Fruit fly (Drosophila melanogaster) whole organism, embryonic: ENCODE results near the gene CG13077.

Experiments used
- Aef1 ChIP-seq: fragments of 200-800 bp; sonication (Bioruptor generic); IDR thresholded peaks from 3 replicates; pipeline ENCODE4 v1.3.6; 2022; ENCODE audit warnings: missing biosample characterization, missing genetic modification characterization
- Atf6 ChIP-seq: fragments of 200-800 bp; sonication (Bioruptor generic); IDR thresholded peaks from 2 replicates; pipeline ENCODE4 v1.3.6; 2022; ENCODE audit warnings: missing biosample characterization, missing genetic modification characterization
- Awh ChIP-seq: fragments of 200-800 bp; sonication (Bioruptor generic); IDR thresholded peaks from 2 replicates; pipeline ENCODE4, ENCODE4 v1.3.6; 2022; ENCODE audit warnings: missing biosample characterization, missing genetic modification characterization
- BEAF-32 ChIP-seq: fragments of 200-800 bp; sonication (Bioruptor generic); optimal IDR thresholded peaks from 3 replicates; lab custom pipeline; 2017; ENCODE audit warnings: missing biosample characterization, missing genetic modification characterization, mild to moderate bottlenecking, moderate library complexity, missing genetic modification reagents
- Bgb ChIP-seq: fragments of 200-800 bp; sonication (Bioruptor generic); IDR thresholded peaks from 2 replicates; pipeline ENCODE4 v1.3.6; 2022; ENCODE audit warnings: missing biosample characterization, missing genetic modification characterization; ENCODE audit not compliant: partially characterized antibody
- BtbVII ChIP-seq: fragments of 200-800 bp; sonication (Bioruptor generic); optimal IDR thresholded peaks from 3 replicates; lab custom pipeline; 2017; ENCODE audit warnings: missing biosample characterization, mild to moderate bottlenecking, missing genetic modification characterization
- CG12659 ChIP-seq: fragments of 200-800 bp; sonication (Bioruptor generic); optimal IDR thresholded peaks from 3 replicates; lab custom pipeline; 2017; ENCODE audit warnings: mild to moderate bottlenecking, missing biosample characterization, missing genetic modification reagents, missing genetic modification characterization
- CG12769 ChIP-seq: fragments of 200-800 bp; sonication (Bioruptor generic); optimal IDR thresholded peaks from 2 replicates; lab custom pipeline; 2019; ENCODE audit warnings: missing biosample characterization, mild to moderate bottlenecking, missing genetic modification characterization, moderate library complexity
- CG12942 ChIP-seq: fragments of 200-800 bp; sonication (Bioruptor generic); optimal IDR thresholded peaks from 3 replicates; lab custom pipeline; 2016; ENCODE audit warnings: missing biosample characterization, missing genetic modification characterization
- CG13287 ChIP-seq: fragments of 200-800 bp; sonication (Bioruptor generic); IDR thresholded peaks from 2 replicates; pipeline ENCODE4 v1.3.6; 2022; ENCODE audit warnings: missing biosample characterization, missing genetic modification characterization; ENCODE audit not compliant: partially characterized antibody
- CG13624 ChIP-seq: fragments of 200-800 bp; sonication (Bioruptor generic); optimal IDR thresholded peaks from 2 replicates; lab custom pipeline; 2016; ENCODE audit warnings: missing biosample characterization, missing genetic modification characterization
- CG14965 ChIP-seq: fragments of 200-800 bp; sonication (Bioruptor generic); optimal IDR thresholded peaks from 2 replicates; lab custom pipeline; 2016; ENCODE audit warnings: missing biosample characterization, missing genetic modification characterization, borderline replicate concordance
- CG1602 ChIP-seq: fragments of 200-800 bp; sonication (Bioruptor generic); optimal IDR thresholded peaks from 3 replicates; lab custom pipeline; 2016; ENCODE audit warnings: missing biosample characterization, missing genetic modification characterization
- CG2120 ChIP-seq: fragments of 200-800 bp; sonication (Bioruptor generic); optimal IDR thresholded peaks from 3 replicates; lab custom pipeline; 2016; ENCODE audit warnings: missing biosample characterization, missing genetic modification characterization
- CG2199 ChIP-seq: fragments of 200-800 bp; sonication (Bioruptor generic); IDR thresholded peaks from 3 replicates; pipeline ENCODE4 v1.3.6; 2022; ENCODE audit warnings: missing biosample characterization, missing genetic modification characterization
- CG4404 ChIP-seq: fragments of 200-800 bp; sonication (Bioruptor generic); IDR thresholded peaks from 2 replicates; pipeline ENCODE4 v1.3.6; 2022; ENCODE audit warnings: missing biosample characterization, missing genetic modification characterization
- CG4854 ChIP-seq: fragments of 200-800 bp; sonication (Bioruptor generic); optimal IDR thresholded peaks from 2 replicates; lab custom pipeline; 2016; ENCODE audit warnings: missing biosample characterization, missing genetic modification characterization, inconsistent platforms
- CG7928 ChIP-seq: fragments of 200-800 bp; sonication (Bioruptor generic); optimal IDR thresholded peaks from 2 replicates; lab custom pipeline; 2017; ENCODE audit warnings: missing biosample characterization, mild to moderate bottlenecking, missing genetic modification characterization
- CoRest ChIP-seq: fragments of 200-800 bp; sonication (Bioruptor generic); optimal IDR thresholded peaks from 3 replicates; lab custom pipeline; 2018; ENCODE audit warnings: missing biosample characterization, mild to moderate bottlenecking, missing genetic modification characterization, moderate library complexity
- Deaf1 ChIP-seq: fragments of 200-800 bp; optimal IDR thresholded peaks from 3 replicates; lab custom pipeline; 2019; ENCODE audit warnings: missing biosample characterization, mild to moderate bottlenecking, missing genetic modification characterization, moderate library complexity
- Dll ChIP-seq: fragments of 200-800 bp; sonication (Bioruptor generic); IDR thresholded peaks from 4 replicates; pipeline ENCODE4 v1.3.6; 2022; ENCODE audit warnings: missing biosample characterization, missing genetic modification characterization; ENCODE audit not compliant: partially characterized antibody
- E2f1 ChIP-seq: fragments of 200-800 bp; sonication (Bioruptor generic); IDR thresholded peaks from 2 replicates; pipeline ENCODE4 v1.3.6; 2022; ENCODE audit warnings: missing biosample characterization, missing genetic modification characterization
- Ets65A ChIP-seq: fragments of 200-800 bp; sonication (Bioruptor generic); peaks from one replicate; lab custom pipeline; 2016; ENCODE audit warnings: missing biosample characterization, missing genetic modification characterization
- Fer1 ChIP-seq: fragments of 200-800 bp; sonication (Bioruptor generic); optimal IDR thresholded peaks from 2 replicates; lab custom pipeline; 2017; ENCODE audit warnings: missing biosample characterization, mild to moderate bottlenecking, missing genetic modification characterization
- Fer2 ChIP-seq: fragments of 200-800 bp; sonication (Bioruptor generic); optimal IDR thresholded peaks from 2 replicates; lab custom pipeline; 2018; ENCODE audit warnings: missing biosample characterization, mild to moderate bottlenecking, missing genetic modification characterization, moderate library complexity
- H15 ChIP-seq: fragments of 200-800 bp; sonication (Bioruptor generic); IDR thresholded peaks from 3 replicates; pipeline ENCODE4 v1.3.6; 2022; ENCODE audit warnings: missing biosample characterization, missing genetic modification characterization
- HHEX ChIP-seq: fragments of 200-800 bp; sonication (Bioruptor generic); optimal IDR thresholded peaks from 3 replicates; lab custom pipeline; 2017; ENCODE audit warnings: missing biosample characterization, mild to moderate bottlenecking, missing genetic modification characterization, missing genetic modification reagents
- HLHmδ ChIP-seq: fragments of 200-800 bp; sonication (Bioruptor generic); optimal IDR thresholded peaks from 2 replicates; lab custom pipeline; 2018; ENCODE audit warnings: missing biosample characterization, mild to moderate bottlenecking, missing genetic modification characterization, moderate library complexity
- MBD-R2 ChIP-seq: fragments of 200-800 bp; sonication (Bioruptor generic); IDR thresholded peaks from 2 replicates; pipeline ENCODE4 v1.3.6; 2022; ENCODE audit warnings: missing biosample characterization, missing genetic modification characterization
- Scr ChIP-seq: fragments of 200-800 bp; sonication (Bioruptor generic); IDR thresholded peaks from 2 replicates; pipeline ENCODE4 v1.3.6; 2022; ENCODE audit warnings: missing biosample characterization, missing genetic modification characterization; ENCODE audit not compliant: partially characterized antibody
- Sin3A ChIP-seq: fragments of >200 bp; optimal IDR thresholded peaks from 2 replicates; lab custom pipeline; 2018
- Sox100B ChIP-seq: fragments of 200-800 bp; sonication (Bioruptor generic); optimal IDR thresholded peaks from 3 replicates; lab custom pipeline; 2018; ENCODE audit warnings: missing biosample characterization, mild to moderate bottlenecking, missing genetic modification characterization
- Sry-δ ChIP-seq: fragments of 200-800 bp; sonication (Bioruptor generic); optimal IDR thresholded peaks from 2 replicates; lab custom pipeline; 2016; ENCODE audit warnings: missing biosample characterization, missing genetic modification characterization
- Tbp ChIP-seq: fragments of >200 bp; optimal IDR thresholded peaks from 2 replicates; lab custom pipeline; 2018; ENCODE audit warnings: missing biosample characterization, missing genetic modification characterization
- amos ChIP-seq: fragments of 200-800 bp; sonication (Bioruptor generic); IDR thresholded peaks from 2 replicates; pipeline ENCODE4 v1.3.6; 2022; ENCODE audit warnings: missing biosample characterization, missing genetic modification characterization; ENCODE audit not compliant: partially characterized antibody
- cad ChIP-seq: fragments of >200 bp; optimal IDR thresholded peaks from 2 replicates; lab custom pipeline; 2017; ENCODE audit warnings: missing biosample characterization, missing genetic modification characterization
- cas ChIP-seq: fragments of 200-800 bp; sonication (Bioruptor generic); IDR thresholded peaks from 2 replicates; pipeline ENCODE4 v1.3.6; 2022; ENCODE audit warnings: missing biosample characterization, missing genetic modification characterization
- cg ChIP-seq: fragments of 200-800 bp; sonication (Bioruptor generic); optimal IDR thresholded peaks from 3 replicates; lab custom pipeline; 2019; ENCODE audit warnings: missing biosample characterization, mild to moderate bottlenecking, missing genetic modification characterization, moderate library complexity
- danr ChIP-seq: fragments of 200-800 bp; sonication (Bioruptor generic); IDR thresholded peaks from 2 replicates; pipeline ENCODE4 v1.3.6; 2022; ENCODE audit warnings: missing biosample characterization, missing genetic modification characterization
- ems ChIP-seq: fragments of 200-800 bp; sonication (Bioruptor generic); optimal IDR thresholded peaks from 3 replicates; lab custom pipeline; 2016; ENCODE audit warnings: missing biosample characterization, missing genetic modification characterization
- fru ChIP-seq: fragments of >200 bp; optimal IDR thresholded peaks from 2 replicates; lab custom pipeline; 2017
- kah ChIP-seq: fragments of 200-800 bp; sonication (Bioruptor generic); optimal IDR thresholded peaks from 2 replicates; lab custom pipeline; 2018; ENCODE audit warnings: missing biosample characterization, mild to moderate bottlenecking, missing genetic modification characterization
- kni ChIP-seq: fragments of 200-800 bp; sonication (Bioruptor generic); optimal IDR thresholded peaks from 3 replicates; lab custom pipeline; 2017; ENCODE audit warnings: mild to moderate bottlenecking, missing biosample characterization, missing genetic modification reagents, missing genetic modification characterization
- lbe ChIP-seq: fragments of 200-800 bp; sonication (Bioruptor generic); optimal IDR thresholded peaks from 2 replicates; lab custom pipeline; 2016; ENCODE audit warnings: missing biosample characterization, mild to moderate bottlenecking, missing genetic modification characterization
- onecut ChIP-seq: fragments of 200-800 bp; sonication (Bioruptor generic); IDR thresholded peaks from 2 replicates; pipeline ENCODE4 v1.3.6; 2022; ENCODE audit warnings: missing biosample characterization, missing genetic modification characterization
- pb ChIP-seq: fragments of 200-800 bp; sonication (Bioruptor generic); optimal IDR thresholded peaks from 3 replicates; lab custom pipeline; 2016; ENCODE audit warnings: missing biosample characterization, missing genetic modification characterization
- psq ChIP-seq: fragments of 200-800 bp; sonication (Bioruptor generic); optimal IDR thresholded peaks from 2 replicates; lab custom pipeline; 2017; ENCODE audit warnings: missing biosample characterization, missing genetic modification characterization
- sna ChIP-seq: fragments of 200-800 bp; sonication (Bioruptor generic); IDR thresholded peaks from 2 replicates; pipeline ENCODE4 v1.3.6; 2022; ENCODE audit warnings: missing biosample characterization, missing genetic modification characterization; ENCODE audit not compliant: partially characterized antibody

Gene CG13077

dm6 chr2L:19586436-19587333, 21.0 kb downstream of the CG13077 start, which contains the start of gene Lar (continued):
- TF ChIP-seq CG12769 (peak; percentile 40), cad (GFP tag; lab: Kevin White, UChicago) (no peak), pb (GFP tag; lab: Kevin White, UChicago) (peak; percentile 23), CG4854 (peak; percentile 39), psq (GFP tag; lab: Kevin White, UChicago) (no peak), danr (GFP tag; lab: Robert Waterston, UW) (no peak), Sry-δ (peak; percentile 40), Deaf1 (tag; lab: Kevin White, UChicago) (peak; percentile 45), kni (GFP tag; lab: Kevin White, UChicago) (peak; percentile 41), CoRest (tag; lab: Kevin White, UChicago) (peak; percentile 57), onecut (GFP tag; lab: Robert Waterston, UW) (peak; percentile 84), CG7928 (GFP tag; lab: Kevin White, UChicago) (peak; percentile 99), Bgb (GFP tag; lab: Robert Waterston, UW) (0 out of 2 replicates have a peak, but pooled peaks have one; percentile 22), HLHmδ (GFP tag; lab: Kevin White, UChicago) (no peak), Sox100B (GFP tag; lab: Kevin White, UChicago) (no peak), CG12942 (peak; percentile 5), Tbp (GFP tag; lab: Kevin White, UChicago) (no peak), ems (GFP tag; lab: Kevin White, UChicago) (peak; percentile 64), Fer2 (tag; lab: Kevin White, UChicago) (no peak)

dm6 chr2L:19587334-19587659, 21.6 kb downstream of the CG13077 start:
- 0 out of 2 replicates have a peak, but pooled peaks have one; percentile 8 for TF ChIP-seq sna (GFP tag; lab: Robert Waterston, UW)
- no peak for TF ChIP-seq H15 (GFP tag; lab: Robert Waterston, UW)
- TF ChIP-seq HHEX (GFP tag; lab: Kevin White, UChicago) = no peak
- TF ChIP-seq cg (GFP tag; lab: Kevin White, UChicago) = peak; percentile 98
- TF ChIP-seq CG13287 = 0 out of 2 replicates have a peak, but pooled peaks have one; percentile 3
- TF ChIP-seq Ets65A (GFP tag; lab: Kevin White, UChicago) = no peak
- TF ChIP-seq CG2199 (GFP tag; lab: Robert Waterston, UW) = 0 out of 3 replicates have a peak, but pooled peaks have one; percentile 10
- TF ChIP-seq Aef1 (GFP tag; lab: Robert Waterston, UW) = 0 out of 3 replicates have a peak, but pooled peaks have one; percentile 8
- 0 out of 2 replicates have a peak, but pooled peaks have one; percentile 2 for TF ChIP-seq E2f1 (GFP tag; lab: Robert Waterston, UW)
- no peak for TF ChIP-seq CG13624 (GFP tag; lab: Kevin White, UChicago)
- no peak for TF ChIP-seq amos (GFP tag; lab: Robert Waterston, UW)
- TF ChIP-seq CG4404 = no peak
- TF ChIP-seq fru (lab: Kevin White, UChicago) = no peak
- peak; percentile 44 for TF ChIP-seq Fer1 (GFP tag; lab: Kevin White, UChicago)
- 0 out of 4 replicates have a peak, but pooled peaks have one; percentile 19 for TF ChIP-seq Dll (GFP tag; lab: Robert Waterston, UW)
- no peak for TF ChIP-seq cas (GFP tag; lab: Robert Waterston, UW)
- peak; percentile 83 for TF ChIP-seq onecut (GFP tag; lab: Robert Waterston, UW)
- peak; percentile 35 for TF ChIP-seq Sin3A (lab: Kevin White, UChicago)
- peak; percentile 20 for TF ChIP-seq kah
- TF ChIP-seq CG14965 = no peak
- TF ChIP-seq Atf6 (GFP tag; lab: Robert Waterston, UW) = 0 out of 2 replicates have a peak, but pooled peaks have one; percentile 16
- TF ChIP-seq Awh (GFP tag; lab: Robert Waterston, UW) = no peak
- TF ChIP-seq Scr (GFP tag; lab: Robert Waterston, UW) = peak; percentile 46
- no peak for TF ChIP-seq Sry-δ
- TF ChIP-seq CG1602 (GFP tag; lab: Kevin White, UChicago) = no peak
- no peak for TF ChIP-seq lbe (GFP tag; lab: Kevin White, UChicago)
- TF ChIP-seq MBD-R2 (GFP tag; lab: Robert Waterston, UW) = 0 out of 2 replicates have a peak, but pooled peaks have one; percentile 49
- TF ChIP-seq CG12659 = peak; percentile 4
- TF ChIP-seq CG2120 (GFP tag; lab: Kevin White, UChicago) = peak; percentile 45
- TF ChIP-seq CG4854 = no peak
- TF ChIP-seq BtbVII = peak; percentile 6
- peak; percentile 5 for TF ChIP-seq BEAF-32 (GFP tag; lab: Kevin White, UChicago)
